Fruit fly (Drosophila melanogaster) S2 (cell line): ENCODE data around the gene CG7290.

Experiments
- CG8478 ChIP-seq: fragments of >200 bp; optimal IDR thresholded peaks from 2 replicates; lab custom pipeline; 2018
- CTCF ChIP-seq, 2 experiments: fragments of >200 bp; optimal IDR thresholded peaks; 2 replicates each; lab custom pipeline; 2018

DNA sequence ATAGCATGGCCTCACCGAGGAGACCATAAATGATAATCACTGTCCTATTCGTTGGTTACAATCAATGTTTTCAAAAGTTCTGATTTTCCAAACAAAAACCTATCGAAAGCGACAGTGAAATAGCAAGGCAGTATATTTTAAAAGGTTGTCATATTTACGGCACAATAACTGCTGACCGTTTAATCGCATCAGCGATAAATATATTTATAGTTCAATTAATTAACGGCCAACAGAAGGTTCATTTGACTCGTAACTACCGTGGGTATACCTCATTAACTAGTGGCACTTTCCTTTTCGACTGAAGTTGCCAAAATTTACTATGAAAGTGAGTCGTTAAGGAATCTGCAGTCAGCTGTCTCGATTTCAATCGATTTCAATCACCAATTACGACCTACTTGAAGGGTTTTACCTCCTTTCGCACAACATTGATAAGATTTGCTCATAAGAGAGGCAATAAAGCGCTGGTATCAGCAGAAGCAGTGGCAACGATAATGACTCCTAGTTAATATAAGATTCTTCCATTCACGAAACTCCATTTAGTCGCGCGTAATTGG is 17.6 kb upstream of the CG7290 start, which contains the start of gene CG17147:
- TF ChIP-seq CG8478 (lab: Kevin White, UChicago) = no peak
- TF ChIP-seq CTCF (optimal IDR thresholded peaks at IDR 0.05; lab: Kevin White, UChicago) = no peak
